Worm (Caenorhabditis elegans) whole organism, L3 larva: ENCODE measurements around the gene Y56A3A.6.

ENCODE experiments used
- R02D3.7 ChIP-seq: fragments of 150-350 bp; optimal IDR thresholded peaks from 2 replicates; lab custom pipeline; 2014; ENCODE audit warnings: missing biosample characterization, missing genetic modification characterization
- aly-2 ChIP-seq: fragments of 150-350 bp; optimal IDR thresholded peaks from 2 replicates; lab custom pipeline; 2014; ENCODE audit warnings: missing biosample characterization, missing genetic modification characterization
- ama-1 ChIP-seq: fragments of 150-350 bp; optimal IDR thresholded peaks from 2 replicates; lab custom pipeline; 2018
- ceh-82 ChIP-seq: fragments of 150-350 bp; optimal IDR thresholded peaks from 2 replicates; lab custom pipeline; 2014; ENCODE audit warnings: missing biosample characterization, missing genetic modification characterization
- ceh-9 ChIP-seq: sonication (generic microtip); optimal IDR thresholded peaks from 2 replicates; lab custom pipeline; 2018; ENCODE audit warnings: missing biosample characterization, missing genetic modification characterization
- daf-12 ChIP-seq: fragments of 150-350 bp; optimal IDR thresholded peaks from 2 replicates; lab custom pipeline; 2014; ENCODE audit warnings: missing biosample characterization, missing genetic modification reagents, missing genetic modification characterization
- egl-5 ChIP-seq: fragments of 150-350 bp; optimal IDR thresholded peaks from 2 replicates; lab custom pipeline; 2017; ENCODE audit warnings: missing biosample characterization, missing genetic modification reagents, missing genetic modification characterization, inconsistent platforms
- elt-3 ChIP-seq, 3 experiments: fragments of 150-350 bp in 1 of 3; sonication (generic microtip) in 2 of 3; optimal IDR thresholded peaks; 2 replicates in 2 of 3; 4 replicates in 1 of 3; lab custom pipeline; 2014 to 2017; ENCODE audit warnings: missing biosample characterization in 3 of 3, missing genetic modification characterization in 3 of 3
- eor-1 ChIP-seq, 2 experiments: fragments of 150-350 bp; optimal IDR thresholded peaks; 2 replicates each; lab custom pipeline; 2014 to 2018; ENCODE audit warnings: missing biosample characterization in 2 of 2, missing genetic modification characterization in 2 of 2
- fkh-10 ChIP-seq: sonication (generic microtip); optimal IDR thresholded peaks from 2 replicates; lab custom pipeline; 2017; ENCODE audit warnings: missing biosample characterization, missing genetic modification reagents, missing genetic modification characterization
- fkh-2 ChIP-seq: fragments of 150-350 bp; optimal IDR thresholded peaks from 2 replicates; lab custom pipeline; 2014; ENCODE audit warnings: missing biosample characterization, missing genetic modification reagents, missing genetic modification characterization
- hmg-11 ChIP-seq: sonication (generic microtip); optimal IDR thresholded peaks from 2 replicates; lab custom pipeline; 2016; ENCODE audit warnings: missing genetic modification characterization, missing compliant biosample characterization
- lin-15B ChIP-seq: fragments of 150-350 bp; optimal IDR thresholded peaks from 2 replicates; lab custom pipeline; 2014; ENCODE audit warnings: missing biosample characterization, missing genetic modification characterization
- lsy-12 ChIP-seq: sonication (generic microtip); optimal IDR thresholded peaks from 2 replicates; lab custom pipeline; 2016; ENCODE audit warnings: mild to moderate bottlenecking, missing genetic modification characterization, missing compliant biosample characterization
- nfya-1 ChIP-seq: sonication (generic microtip); optimal IDR thresholded peaks from 2 replicates; lab custom pipeline; 2017; ENCODE audit warnings: missing genetic modification characterization, mild to moderate bottlenecking, missing compliant biosample characterization, antibody characterized with exemption, moderate library complexity; ENCODE audit not compliant: insufficient read depth
- nhr-11 ChIP-seq: fragments of 150-350 bp; optimal IDR thresholded peaks from 2 replicates; lab custom pipeline; 2014; ENCODE audit warnings: missing biosample characterization, missing genetic modification characterization
- nhr-23 ChIP-seq: fragments of 150-350 bp; optimal IDR thresholded peaks from 2 replicates; lab custom pipeline; 2014; ENCODE audit warnings: missing biosample characterization, missing genetic modification reagents, missing genetic modification characterization
- nhr-237 ChIP-seq: fragments of 150-350 bp; optimal IDR thresholded peaks from 2 replicates; lab custom pipeline; 2014; ENCODE audit warnings: missing biosample characterization, missing genetic modification characterization
- nhr-28 ChIP-seq: fragments of 150-350 bp; optimal IDR thresholded peaks from 2 replicates; lab custom pipeline; 2014; ENCODE audit warnings: missing biosample characterization, missing genetic modification characterization
- nhr-76 ChIP-seq: fragments of 150-350 bp; sonication (generic microtip); optimal IDR thresholded peaks from 5 replicates; lab custom pipeline; 2014; ENCODE audit warnings: missing biosample characterization, missing genetic modification characterization
- pha-4 ChIP-seq: fragments of 150-350 bp; optimal IDR thresholded peaks from 2 replicates; lab custom pipeline; 2014; ENCODE audit warnings: missing biosample characterization, missing genetic modification reagents, missing genetic modification characterization
- skn-1 ChIP-seq: fragments of 150-350 bp; optimal IDR thresholded peaks from 2 replicates; lab custom pipeline; 2014; ENCODE audit warnings: missing biosample characterization, missing genetic modification characterization
- unc-39 ChIP-seq: sonication (generic microtip); optimal IDR thresholded peaks from 4 replicates; lab custom pipeline; 2017; ENCODE audit warnings: missing biosample characterization, missing genetic modification characterization
- unc-62 ChIP-seq: fragments of 150-350 bp; sonication (generic microtip); optimal IDR thresholded peaks from 4 replicates; lab custom pipeline; 2014; ENCODE audit warnings: missing biosample characterization, missing genetic modification reagents, missing genetic modification characterization
- zag-1 ChIP-seq: fragments of 150-350 bp; optimal IDR thresholded peaks from 2 replicates; lab custom pipeline; 2014; ENCODE audit warnings: missing biosample characterization, missing genetic modification characterization
- ztf-11 ChIP-seq: fragments of 150-350 bp; optimal IDR thresholded peaks from 2 replicates; lab custom pipeline; 2014; ENCODE audit warnings: missing biosample characterization, missing genetic modification characterization

The Y56A3A.6 gene

DNA sequence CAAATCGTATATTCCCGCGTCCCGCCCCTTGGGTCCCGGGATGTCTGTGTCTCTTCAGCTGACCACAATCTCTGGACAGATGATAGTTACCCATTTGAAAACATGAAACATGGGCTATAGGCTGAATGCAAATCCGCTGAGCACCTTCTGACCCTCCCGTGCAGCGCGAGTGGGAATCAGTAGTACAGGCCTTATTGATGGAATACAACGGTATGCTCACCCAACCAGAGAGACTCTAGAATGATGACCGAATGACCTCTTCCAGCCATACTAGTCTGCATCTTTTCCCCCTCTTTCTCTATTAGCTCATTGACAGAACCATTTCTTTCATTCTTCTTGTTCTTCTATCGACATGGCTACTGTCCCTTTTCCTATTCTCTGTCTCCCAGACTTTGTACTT is 28.6 kb upstream of the Y56A3A.6 start, which contains the start of gene sdz-33:
Gene sdz-33, plus strand, starts transcription at position 301 of the 400 bp plus-strand sequence.
- TF ChIP-seq unc-39 (tag; lab: Kevin White, UChicago) (no peak), ama-1 (lab: Kevin White, UChicago) (no peak), nhr-11 (tag; lab: Kevin White, UChicago) (no peak), fkh-2 (tag; lab: Kevin White, UChicago) (no peak), skn-1 (tag; lab: Kevin White, UChicago) (no peak), eor-1 (tag; optimal IDR thresholded peaks at IDR 0.05; lab: Kevin White, UChicago) (no peak), zag-1 (tag; lab: Kevin White, UChicago) (no peak), fkh-10 (GFP tag; lab: Kevin White, UChicago) (no peak), daf-12 (tag; lab: Kevin White, UChicago) (no peak), unc-62 (GFP tag; lab: Kevin White, UChicago) (no peak)

DNA sequence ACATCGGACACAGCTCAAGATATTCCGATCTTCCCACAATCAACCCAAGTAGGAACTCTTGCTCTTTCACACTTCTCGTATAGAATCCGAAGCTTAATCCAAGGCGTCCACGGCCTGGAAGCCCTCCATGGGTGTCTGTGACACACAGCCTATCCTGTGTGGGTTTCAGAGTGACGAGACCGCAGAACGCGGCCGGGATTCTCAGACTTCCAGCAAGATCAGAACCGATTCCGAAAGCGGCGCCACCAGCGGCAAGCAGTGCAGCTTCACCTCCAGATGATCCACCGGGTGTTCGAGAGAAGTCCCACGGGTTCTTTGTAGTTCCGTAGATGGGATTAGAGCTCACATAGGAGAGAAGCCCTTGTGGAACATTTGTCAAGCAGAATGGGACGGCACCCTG is 24.2 kb upstream of the Y56A3A.6 start:
- TF ChIP-seq lin-15B (tag; lab: Kevin White, UChicago) (no peak), nhr-237 (tag; lab: Kevin White, UChicago) (no peak), pha-4 (tag; lab: Kevin White, UChicago) (no peak), zag-1 (tag; lab: Kevin White, UChicago) (no peak), nhr-28 (tag; lab: Kevin White, UChicago) (no peak), egl-5 (tag; lab: Kevin White, UChicago) (no peak)

ce11 chrIII:11900022-11900421 is 21.4 kb upstream of the Y56A3A.6 start:
- TF ChIP-seq nfya-1 (tag; lab: Kevin White, UChicago) (peak; percentile 83), eor-1 (tag; optimal IDR thresholded peaks at IDR 0.05; lab: Kevin White, UChicago) (no peak)

- TF ChIP-seq lin-15B (tag; lab: Kevin White, UChicago) (no peak), unc-39 (tag; lab: Kevin White, UChicago) (no peak), nfya-1 (tag; lab: Kevin White, UChicago) (no peak), ama-1 (lab: Kevin White, UChicago) (no peak), ztf-11 (tag; lab: Kevin White, UChicago) (no peak), nhr-76 (tag; lab: Kevin White, UChicago) (no peak), elt-3 (tag; optimal IDR thresholded peaks at IDR 0.05; lab: Kevin White, UChicago) (no peak), hmg-11 (tag; lab: Kevin White, UChicago) (no peak), skn-1 (tag; lab: Kevin White, UChicago) (no peak), fkh-10 (GFP tag; lab: Kevin White, UChicago) (no peak), nhr-23 (tag; lab: Kevin White, UChicago) (no peak), ceh-9 (tag; lab: Kevin White, UChicago) (no peak)
Observed at ce11 chrIII:11898169-11898568, 19.6 kb upstream of the Y56A3A.6 start, which contains the start of gene tsen-2. Gene tsen-2, minus strand, starts transcription at chrIII:11898269.

DNA sequence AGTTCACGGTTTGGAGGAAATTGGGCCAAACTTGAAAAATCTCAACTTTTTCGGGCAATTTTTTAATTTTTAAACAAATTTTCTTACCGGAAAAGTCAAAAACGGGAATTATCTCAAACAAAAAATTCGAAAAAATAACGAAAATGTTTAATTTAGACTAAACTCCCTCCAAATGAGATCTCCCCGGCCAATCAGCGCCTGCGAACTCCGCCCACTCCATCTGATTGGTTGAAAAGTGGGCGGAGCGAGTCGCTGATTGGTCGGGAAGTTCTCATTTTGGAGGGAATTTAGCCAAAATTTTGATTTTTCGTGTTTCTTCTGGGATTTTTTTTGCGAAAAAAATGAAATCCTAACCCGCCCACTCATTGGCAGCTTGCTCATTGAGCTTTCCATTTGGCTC is 18.0 kb upstream of the Y56A3A.6 start:
- TF ChIP-seq fkh-10 (GFP tag; lab: Kevin White, UChicago) (no peak), lsy-12 (tag; lab: Kevin White, UChicago) (no peak), nfya-1 (tag; lab: Kevin White, UChicago) (peak; percentile 57)

- peak; percentile 70 for TF ChIP-seq nfya-1 (tag; lab: Kevin White, UChicago)
- TF ChIP-seq R02D3.7 (tag; lab: Kevin White, UChicago): no peak
- no peak for TF ChIP-seq ceh-82 (tag; lab: Kevin White, UChicago)
Observed at ce11 chrIII:11895504-11895903, 16.9 kb upstream of the Y56A3A.6 start.

- TF ChIP-seq aly-2 (tag; lab: Kevin White, UChicago): no peak
- TF ChIP-seq fkh-10 (GFP tag; lab: Kevin White, UChicago): no peak
- no peak for TF ChIP-seq unc-39 (tag; lab: Kevin White, UChicago)
- no peak for TF ChIP-seq nfya-1 (tag; lab: Kevin White, UChicago)
- TF ChIP-seq pha-4 (tag; lab: Kevin White, UChicago): no peak
- TF ChIP-seq nhr-11 (tag; lab: Kevin White, UChicago): no peak
Observed at ce11 chrIII:11892939-11893338, 14.3 kb upstream of the Y56A3A.6 start, which contains the start of gene Y56A3A.41. Gene Y56A3A.41, minus strand, starts transcription at chrIII:11893039.
